Fruit fly (Drosophila melanogaster): Measurements from ENCODE around the gene CG15580.

CG15580 gene

DNA sequence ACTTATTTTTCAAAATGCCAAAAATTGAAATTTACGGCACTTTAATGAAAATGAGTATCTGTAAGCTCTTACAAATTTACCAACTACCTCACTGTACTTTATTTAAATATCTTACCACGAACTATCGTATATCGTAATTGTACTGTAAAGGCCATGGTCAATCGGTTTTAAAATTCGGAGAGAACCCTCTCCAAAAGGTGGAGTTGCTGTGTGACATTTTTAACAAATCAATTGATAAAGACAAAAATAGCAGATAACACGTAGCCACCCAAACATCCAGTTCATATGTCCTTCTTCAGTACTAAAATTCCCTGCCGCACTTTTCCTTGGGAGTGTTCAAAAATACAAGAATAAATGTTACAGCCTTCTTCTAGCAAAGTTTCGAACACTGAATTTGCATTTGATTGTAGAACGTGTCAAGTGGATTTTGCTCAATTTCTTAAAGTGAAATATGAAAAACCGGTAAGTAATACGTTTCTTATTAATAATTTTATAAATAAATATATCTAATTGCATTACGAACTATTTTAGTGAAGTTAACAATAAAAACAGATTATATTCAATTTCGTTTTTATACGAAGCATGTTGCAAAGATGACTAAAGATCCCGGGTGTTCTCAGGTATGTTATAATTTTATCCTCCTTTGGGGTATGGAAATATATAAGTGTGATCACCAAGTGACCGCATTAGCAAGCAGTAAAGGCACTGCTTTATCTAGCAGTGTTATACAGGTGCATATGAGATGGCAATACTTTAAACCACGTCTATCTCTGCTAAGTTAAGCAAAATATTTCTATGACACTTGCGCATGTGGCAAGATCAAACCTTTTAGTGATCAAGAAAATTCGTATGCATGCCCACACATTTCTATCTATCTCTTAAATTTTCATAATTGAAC lies 47.6 kb downstream of the CG15580 start (continued):
- no peak for TF ChIP-seq CG10462 (GFP tag; optimal IDR thresholded peaks at IDR 0.05)
- TF ChIP-seq CG16813 (GFP tag; IDR thresholded peaks at IDR 0.05; ENCODE audit: partially characterized antibody), result peak; percentile 31; the same call in 1 of the 3 replicates
- no peak for TF ChIP-seq CoRest (tag; optimal IDR thresholded peaks at IDR 0.05)
- peak; percentile 18 for TF ChIP-seq Dp (GFP tag; optimal IDR thresholded peaks at IDR 0.05)
- no peak for TF ChIP-seq sr (GFP tag; IDR thresholded peaks at IDR 0.05)
- peak; percentile 77 for TF ChIP-seq Dip2 (GFP tag; IDR thresholded peaks at IDR 0.05)
- TF ChIP-seq CG2202 (tag; optimal IDR thresholded peaks at IDR 0.05), result no peak
- TF ChIP-seq CG10267 (tag; optimal IDR thresholded peaks at IDR 0.05), result peak; percentile 66
- TF ChIP-seq gfzf (GFP tag; optimal IDR thresholded peaks at IDR 0.05), result peak; percentile 47
- TF ChIP-seq sens (GFP tag), result peak; percentile 34
- no peak for TF ChIP-seq bigmax (GFP tag; optimal IDR thresholded peaks at IDR 0.05)
- TF ChIP-seq eyg (GFP tag; optimal IDR thresholded peaks at IDR 0.05), result no peak
- peak; percentile 18 for TF ChIP-seq pzg (GFP tag; optimal IDR thresholded peaks at IDR 0.05)
- no peak for TF ChIP-seq ara (GFP tag; IDR thresholded peaks at IDR 0.05)
- peak; percentile 28 for TF ChIP-seq Myb (GFP tag; optimal IDR thresholded peaks at IDR 0.05)
- peak; percentile 4 for TF ChIP-seq CG8290 (GFP tag; optimal IDR thresholded peaks at IDR 0.05)
- peak in 1 of 2 experiments; percentile 1 for TF ChIP-seq CG8290 (tag; optimal IDR thresholded peaks at IDR 0.05)
- peak; percentile 87 for TF ChIP-seq CTCF (GFP tag; optimal IDR thresholded peaks at IDR 0.05)
- TF ChIP-seq CG2116 (GFP tag; optimal IDR thresholded peaks at IDR 0.05), result peak; percentile 8
- TF ChIP-seq Sry-δ (GFP tag; optimal IDR thresholded peaks at IDR 0.05), result peak; percentile 49
- no peak for TF ChIP-seq Taf1 (GFP tag; IDR thresholded peaks at IDR 0.05)
- TF ChIP-seq CG12236 (GFP tag; optimal IDR thresholded peaks at IDR 0.05), result no peak
- peak; percentile 56 for TF ChIP-seq BEAF-32 (GFP tag; optimal IDR thresholded peaks at IDR 0.05)
- no peak for TF ChIP-seq br (optimal IDR thresholded peaks at IDR 0.05)
- TF ChIP-seq lmd (GFP tag; IDR thresholded peaks at IDR 0.05), result no peak
- peak; percentile 21 for TF ChIP-seq CG1603 (tag; optimal IDR thresholded peaks at IDR 0.05)
- peak; percentile 45 for TF ChIP-seq pita (GFP tag; optimal IDR thresholded peaks at IDR 0.05)

DNA sequence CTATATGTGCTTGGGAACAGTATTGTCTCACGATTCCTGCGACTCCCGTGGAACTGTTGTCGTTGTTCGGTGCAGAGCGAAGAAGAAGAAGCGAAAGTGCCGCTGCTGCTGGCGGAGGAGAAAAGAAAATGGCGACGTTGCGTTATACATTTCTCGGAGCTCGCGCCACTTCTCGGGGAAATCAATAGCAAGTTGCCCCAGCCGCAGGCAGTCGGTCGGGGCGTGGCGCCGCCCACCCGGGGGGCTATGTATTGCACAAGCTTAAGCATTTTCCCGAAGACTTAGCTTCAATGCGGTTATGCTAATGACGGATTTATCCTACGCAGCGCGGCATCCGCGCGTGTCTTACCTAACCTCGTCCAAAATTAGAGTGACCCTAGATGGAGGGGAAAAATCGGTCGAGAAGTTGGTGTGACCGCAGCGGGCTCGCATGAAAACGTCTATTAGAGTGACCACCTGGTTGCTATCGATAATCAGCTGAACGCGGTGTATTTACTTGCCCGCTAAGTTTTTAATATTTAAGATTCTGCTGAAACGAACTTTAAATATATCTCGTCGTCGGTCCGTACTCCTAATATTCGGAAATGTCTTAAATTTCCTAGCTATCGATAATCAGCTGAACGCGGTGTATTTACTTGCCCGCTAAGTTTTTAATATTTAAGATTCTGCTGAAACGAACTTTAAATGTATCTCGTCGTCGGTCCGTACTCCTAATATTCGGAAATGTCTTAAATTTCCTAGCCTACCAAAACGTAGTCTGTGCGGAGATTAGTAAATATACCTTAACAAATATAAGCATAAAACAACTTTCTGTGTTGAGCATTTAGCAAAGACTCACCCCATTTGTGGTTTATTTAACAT lies 48.9 kb downstream of the CG15580 start, which contains the start of gene Rm62:
Rm62 (minus strand) TSS at position 378 of the 861 bp plus-strand sequence.
- no peak for TF ChIP-seq H2.0 (GFP tag; IDR thresholded peaks at IDR 0.05)
- TF ChIP-seq br (optimal IDR thresholded peaks at IDR 0.05), result no peak
- no peak for TF ChIP-seq CG3065 (GFP tag; optimal IDR thresholded peaks at IDR 0.05)
- no peak for TF ChIP-seq CG2202 (tag; optimal IDR thresholded peaks at IDR 0.05)
- no peak for TF ChIP-seq CG14014 (GFP tag; IDR thresholded peaks at IDR 0.05)
- no peak for TF ChIP-seq trh (GFP tag; optimal IDR thresholded peaks at IDR 0.05)
- TF ChIP-seq stwl (tag; optimal IDR thresholded peaks at IDR 0.05), result peak; percentile 43
- no peak for TF ChIP-seq CG11723 (GFP tag; optimal IDR thresholded peaks at IDR 0.05)
- TF ChIP-seq CG3847 (GFP tag; IDR thresholded peaks at IDR 0.05), result 0 out of 2 replicates have a peak, but pooled peaks have one; percentile 43
- no peak for TF ChIP-seq Doc3 (GFP tag; IDR thresholded peaks at IDR 0.05; ENCODE audit: partially characterized antibody)
- no peak for TF ChIP-seq Camta (GFP tag; optimal IDR thresholded peaks at IDR 0.05)
- TF ChIP-seq Bteb2 (GFP tag; optimal IDR thresholded peaks at IDR 0.05), result no peak
- peak; percentile 6 for TF ChIP-seq CG10979 (tag; optimal IDR thresholded peaks at IDR 0.05)
- no peak for TF ChIP-seq CG12299 (tag; optimal IDR thresholded peaks at IDR 0.05)
- TF ChIP-seq nerfin-2 (GFP tag; IDR thresholded peaks at IDR 0.05; ENCODE audit: partially characterized antibody), result no peak
- peak; percentile 36; the same call in 1 of the 3 replicates for TF ChIP-seq CG11695 (GFP tag; IDR thresholded peaks at IDR 0.05)
- no peak for TF ChIP-seq GATAe (GFP tag; conservative IDR thresholded peaks at IDR 0.05)
- peak; percentile 53 for TF ChIP-seq dm (GFP tag; optimal IDR thresholded peaks at IDR 0.05)
- peak; percentile 25 for TF ChIP-seq lilli (GFP tag; optimal IDR thresholded peaks at IDR 0.05)
- TF ChIP-seq unc-4 (GFP tag; IDR thresholded peaks at IDR 0.05; ENCODE audit: partially characterized antibody), result peak; percentile 40; the same call in 1 of the 2 replicates
- no peak for TF ChIP-seq pan (optimal IDR thresholded peaks at IDR 0.05)
- no peak for TF ChIP-seq pan (GFP tag; optimal IDR thresholded peaks at IDR 0.05 in 1 of 2, IDR thresholded peaks at IDR 0.05 in 1 of 2)
- peak; percentile 2 to 12 for TF ChIP-seq bsh (GFP tag; optimal IDR thresholded peaks at IDR 0.05)

All from whole organism, embryonic.